Fruit fly (Drosophila melanogaster) whole organism, embryonic: ENCODE data around the gene Kyat.

Experiments
- Aef1 ChIP-seq: fragments of 200-800 bp; sonication (Bioruptor generic); IDR thresholded peaks from 3 replicates; pipeline ENCODE4 v1.3.6; 2022; ENCODE audit warnings: missing biosample characterization, missing genetic modification characterization
- Awh ChIP-seq: fragments of 200-800 bp; sonication (Bioruptor generic); IDR thresholded peaks from 2 replicates; pipeline ENCODE4, ENCODE4 v1.3.6; 2022; ENCODE audit warnings: missing biosample characterization, missing genetic modification characterization
- C15 ChIP-seq: fragments of 200-800 bp; sonication (Bioruptor generic); IDR thresholded peaks from 3 replicates; pipeline ENCODE4 v1.3.6; 2022; ENCODE audit warnings: missing biosample characterization, missing genetic modification characterization
- CG11696 ChIP-seq: fragments of 200-800 bp; sonication (Bioruptor generic); IDR thresholded peaks from 2 replicates; pipeline ENCODE4 v1.3.6; 2022; ENCODE audit warnings: missing biosample characterization, missing genetic modification characterization
- CG12071 ChIP-seq: fragments of 200-800 bp; sonication (Bioruptor generic); optimal IDR thresholded peaks from 3 replicates; lab custom pipeline; 2018; ENCODE audit warnings: missing biosample characterization, mild to moderate bottlenecking, missing genetic modification characterization
- CG13775 ChIP-seq: fragments of 200-800 bp; sonication (Bioruptor generic); optimal IDR thresholded peaks from 3 replicates; lab custom pipeline; 2017; ENCODE audit warnings: missing biosample characterization, mild to moderate bottlenecking, missing genetic modification characterization
- CG15479 ChIP-seq: fragments of 200-800 bp; sonication (Bioruptor generic); optimal IDR thresholded peaks from 3 replicates; lab custom pipeline; 2019; ENCODE audit warnings: missing biosample characterization, mild to moderate bottlenecking, missing genetic modification characterization, moderate library complexity
- CG17612 ChIP-seq: fragments of 200-800 bp; sonication (Bioruptor generic); IDR thresholded peaks from 2 replicates; pipeline ENCODE4 v1.3.6; 2022; ENCODE audit warnings: missing biosample characterization, missing genetic modification characterization
- CG3065 ChIP-seq: fragments of 200-800 bp; sonication (Bioruptor generic); optimal IDR thresholded peaks from 2 replicates; lab custom pipeline; 2016; ENCODE audit warnings: missing biosample characterization, missing genetic modification characterization
- CG3281 ChIP-seq: fragments of 200-800 bp; sonication (Bioruptor generic); optimal IDR thresholded peaks from 3 replicates; lab custom pipeline; 2017; ENCODE audit warnings: missing biosample characterization, mild to moderate bottlenecking, missing genetic modification characterization
- CG33213 ChIP-seq: fragments of 200-800 bp; sonication (Bioruptor generic); optimal IDR thresholded peaks from 3 replicates; lab custom pipeline; 2016; ENCODE audit warnings: missing biosample characterization, missing genetic modification characterization
- CG3838 ChIP-seq: fragments of 200-800 bp; sonication (Bioruptor generic); optimal IDR thresholded peaks from 3 replicates; lab custom pipeline; 2016; ENCODE audit warnings: missing biosample characterization, missing genetic modification characterization
- CG4360 ChIP-seq: fragments of 200-800 bp; sonication (Bioruptor generic); IDR thresholded peaks from 2 replicates; pipeline ENCODE4 v1.3.6; 2022; ENCODE audit warnings: missing biosample characterization, missing genetic modification characterization
- CG4854 ChIP-seq: fragments of 200-800 bp; sonication (Bioruptor generic); optimal IDR thresholded peaks from 2 replicates; lab custom pipeline; 2016; ENCODE audit warnings: missing biosample characterization, missing genetic modification characterization, inconsistent platforms
- CG6683 ChIP-seq: fragments of 200-800 bp; sonication (Bioruptor generic); optimal IDR thresholded peaks from 2 replicates; lab custom pipeline; 2017; ENCODE audit warnings: missing biosample characterization, mild to moderate bottlenecking, missing genetic modification characterization, missing genetic modification reagents
- CG7839 ChIP-seq: fragments of 200-800 bp; sonication (Bioruptor generic); optimal IDR thresholded peaks from 3 replicates; lab custom pipeline; 2018; ENCODE audit warnings: missing biosample characterization, mild to moderate bottlenecking, missing genetic modification characterization, moderate library complexity
- CG7963 ChIP-seq: fragments of 200-800 bp; sonication (Bioruptor generic); IDR thresholded peaks from 3 replicates; pipeline ENCODE4 v1.3.6; 2022; ENCODE audit warnings: missing biosample characterization, missing genetic modification characterization; ENCODE audit not compliant: partially characterized antibody
- CG8290 ChIP-seq, 3 experiments: fragments of 200-800 bp; sonication (Bioruptor generic); optimal IDR thresholded peaks; 2 replicates each; lab custom pipeline; 2016 to 2019; ENCODE audit warnings: missing biosample characterization in 3 of 3, missing genetic modification characterization in 3 of 3, mild to moderate bottlenecking in 2 of 3, moderate library complexity in 1 of 3
- CG8944 ChIP-seq: fragments of 200-800 bp; sonication (Bioruptor generic); optimal IDR thresholded peaks from 3 replicates; lab custom pipeline; 2016; ENCODE audit warnings: missing biosample characterization, missing genetic modification characterization
- CG9437 ChIP-seq: fragments of 200-800 bp; sonication (Bioruptor generic); optimal IDR thresholded peaks from 2 replicates; lab custom pipeline; 2018; ENCODE audit warnings: missing biosample characterization, mild to moderate bottlenecking, missing genetic modification characterization
- CoRest ChIP-seq: fragments of 200-800 bp; sonication (Bioruptor generic); optimal IDR thresholded peaks from 3 replicates; lab custom pipeline; 2018; ENCODE audit warnings: missing biosample characterization, mild to moderate bottlenecking, missing genetic modification characterization, moderate library complexity
- D ChIP-seq, 2 experiments: fragments of 200-800 bp in 1 of 2; fragments of >200 bp in 1 of 2; sonication (Bioruptor generic) in 1 of 2; optimal IDR thresholded peaks; 2 replicates in 1 of 2; 3 replicates in 1 of 2; lab custom pipeline; 2017; ENCODE audit warnings: mild to moderate bottlenecking in 1 of 2, missing biosample characterization in 1 of 2, missing genetic modification characterization in 1 of 2, missing genetic modification reagents in 1 of 2
- Elba2 ChIP-seq: fragments of 200-800 bp; sonication (Bioruptor generic); optimal IDR thresholded peaks from 3 replicates; lab custom pipeline; 2016; ENCODE audit warnings: missing biosample characterization, missing genetic modification characterization
- Hmr ChIP-seq: fragments of 200-800 bp; sonication (Bioruptor generic); optimal IDR thresholded peaks from 3 replicates; lab custom pipeline; 2017; ENCODE audit warnings: mild to moderate bottlenecking, missing biosample characterization, missing genetic modification reagents, missing genetic modification characterization
- Hr39 ChIP-seq: fragments of >200 bp; optimal IDR thresholded peaks from 2 replicates; lab custom pipeline; 2017
- Lim3 ChIP-seq: fragments of 200-800 bp; sonication (Bioruptor generic); IDR thresholded peaks from 2 replicates; pipeline ENCODE4 v1.3.6; 2022; ENCODE audit warnings: missing biosample characterization, missing genetic modification characterization
- Side ChIP-seq: fragments of 200-800 bp; sonication (Bioruptor generic); optimal IDR thresholded peaks from 2 replicates; lab custom pipeline; 2016; ENCODE audit warnings: missing biosample characterization, missing genetic modification characterization
- Spps ChIP-seq: fragments of 200-800 bp; sonication (Bioruptor generic); optimal IDR thresholded peaks from 2 replicates; lab custom pipeline; 2018; ENCODE audit warnings: missing biosample characterization, mild to moderate bottlenecking, missing genetic modification characterization
- ara ChIP-seq: fragments of 200-800 bp; sonication (Bioruptor generic); IDR thresholded peaks from 2 replicates; pipeline ENCODE4 v1.3.6; 2022; ENCODE audit warnings: missing biosample characterization, missing genetic modification characterization
- chn ChIP-seq: fragments of 200-800 bp; sonication (Bioruptor generic); optimal IDR thresholded peaks from 2 replicates; lab custom pipeline; 2016; ENCODE audit warnings: missing biosample characterization, missing genetic modification characterization
- croc ChIP-seq: fragments of 200-800 bp; sonication (Bioruptor generic); conservative IDR thresholded peaks from 3 replicates; pipeline ENCODE4 v1.3.6; 2022; ENCODE audit warnings: missing biosample characterization, missing genetic modification characterization
- dpn ChIP-seq, 2 experiments: fragments of 200-800 bp; sonication (Bioruptor generic); optimal IDR thresholded peaks; 3 replicates each; lab custom pipeline; 2016; ENCODE audit warnings: missing biosample characterization in 2 of 2, missing genetic modification characterization in 2 of 2
- fd64A ChIP-seq: fragments of 200-800 bp; sonication (Bioruptor generic); optimal IDR thresholded peaks from 3 replicates; lab custom pipeline; 2018; ENCODE audit warnings: missing biosample characterization, mild to moderate bottlenecking, missing genetic modification characterization
- gcm ChIP-seq: fragments of 200-800 bp; sonication (Bioruptor generic); optimal IDR thresholded peaks from 2 replicates; lab custom pipeline; 2019; ENCODE audit warnings: missing biosample characterization, mild to moderate bottlenecking, missing genetic modification characterization, moderate library complexity
- gcm2 ChIP-seq: fragments of 200-800 bp; sonication (Bioruptor generic); optimal IDR thresholded peaks from 2 replicates; lab custom pipeline; 2016; ENCODE audit warnings: missing biosample characterization, missing genetic modification characterization
- her ChIP-seq: fragments of 200-800 bp; sonication (Bioruptor generic); optimal IDR thresholded peaks from 2 replicates; lab custom pipeline; 2016; ENCODE audit warnings: missing biosample characterization, missing genetic modification characterization
- insv ChIP-seq, 2 experiments: fragments of 200-800 bp; sonication (Bioruptor generic); optimal IDR thresholded peaks; 3 replicates each; lab custom pipeline; 2016 to 2018; ENCODE audit warnings: missing biosample characterization in 2 of 2, missing genetic modification characterization in 2 of 2
- lbe ChIP-seq: fragments of 200-800 bp; sonication (Bioruptor generic); optimal IDR thresholded peaks from 2 replicates; lab custom pipeline; 2016; ENCODE audit warnings: missing biosample characterization, mild to moderate bottlenecking, missing genetic modification characterization
- lmd ChIP-seq: fragments of 200-800 bp; sonication (Bioruptor generic); IDR thresholded peaks from 2 replicates; pipeline ENCODE4 v1.3.6; 2022; ENCODE audit warnings: missing biosample characterization, missing genetic modification characterization
- lola ChIP-seq, 3 experiments: fragments of >200 bp in 2 of 3; fragments of 200-800 bp in 1 of 3; sonication (Bioruptor generic) in 1 of 3; optimal IDR thresholded peaks; 2 replicates each; lab custom pipeline; 2017 to 2019; ENCODE audit warnings: missing biosample characterization in 3 of 3, missing genetic modification characterization in 3 of 3, mild to moderate bottlenecking in 1 of 3, moderate library complexity in 1 of 3
- mirr ChIP-seq: fragments of 200-800 bp; sonication (Bioruptor generic); optimal IDR thresholded peaks from 3 replicates; lab custom pipeline; 2018; ENCODE audit warnings: missing biosample characterization, mild to moderate bottlenecking, missing genetic modification characterization
- phol ChIP-seq: fragments of 200-800 bp; sonication (Bioruptor generic); optimal IDR thresholded peaks from 3 replicates; lab custom pipeline; 2018; ENCODE audit warnings: missing biosample characterization, mild to moderate bottlenecking, missing genetic modification characterization, moderate library complexity
- sc ChIP-seq, 3 experiments: fragments of >200 bp in 2 of 3; fragments of 200-800 bp in 1 of 3; sonication (Bioruptor generic) in 1 of 3; optimal IDR thresholded peaks; 2 replicates in 2 of 3; 3 replicates in 1 of 3; lab custom pipeline; 2017; ENCODE audit warnings: mild to moderate bottlenecking in 1 of 3, missing biosample characterization in 1 of 3, missing genetic modification characterization in 1 of 3, missing genetic modification reagents in 1 of 3
- scrt ChIP-seq: fragments of 200-800 bp; sonication (Bioruptor generic); optimal IDR thresholded peaks from 2 replicates; lab custom pipeline; 2018; ENCODE audit warnings: missing biosample characterization, mild to moderate bottlenecking, missing genetic modification characterization, moderate library complexity
- sens ChIP-seq: fragments of 200-800 bp; sonication (Bioruptor generic); peaks from one replicate; lab custom pipeline; 2016; ENCODE audit warnings: missing biosample characterization, missing genetic modification characterization
- so ChIP-seq: fragments of 200-800 bp; sonication (Bioruptor generic); IDR thresholded peaks from 3 replicates; pipeline ENCODE4 v1.3.6; 2022; ENCODE audit warnings: missing biosample characterization, missing genetic modification characterization
- tgo ChIP-seq: fragments of 200-800 bp; sonication (Bioruptor generic); IDR thresholded peaks from 3 replicates; pipeline ENCODE4 v1.3.6; 2022; ENCODE audit warnings: missing biosample characterization, missing genetic modification characterization
- usp ChIP-seq: fragments of >200 bp; optimal IDR thresholded peaks from 2 replicates; lab custom pipeline; 2017; ENCODE audit warnings: missing biosample characterization, missing genetic modification characterization
- z ChIP-seq: fragments of 200-800 bp; sonication (Bioruptor generic); IDR thresholded peaks from 3 replicates; pipeline ENCODE4 v1.3.6; 2022; ENCODE audit warnings: missing biosample characterization, missing genetic modification characterization

The Kyat gene

dm6 chr3R:11780181-11780688 is 42.1 kb downstream of the Kyat start (continued):
- TF ChIP-seq usp (GFP tag; lab: Kevin White, UChicago), result no peak
- TF ChIP-seq CG3838 (GFP tag; lab: Kevin White, UChicago), result peak; percentile 22
- TF ChIP-seq CG11696 (GFP tag; lab: Robert Waterston, UW), result no peak
- TF ChIP-seq gcm2 (GFP tag; lab: Kevin White, UChicago), result no peak
- TF ChIP-seq ara (GFP tag; lab: Robert Waterston, UW), result peak; percentile 97
- TF ChIP-seq CoRest (tag; lab: Kevin White, UChicago), result peak; percentile 96
- TF ChIP-seq CG7963 (GFP tag; lab: Robert Waterston, UW), result no peak
- TF ChIP-seq CG9437 (GFP tag; lab: Kevin White, UChicago), result peak; percentile 88
- TF ChIP-seq CG33213 (GFP tag; lab: Kevin White, UChicago), result no peak
- no peak for TF ChIP-seq C15 (GFP tag; lab: Robert Waterston, UW)
- TF ChIP-seq CG3281 (GFP tag; lab: Kevin White, UChicago), result peak; percentile 38
- peak; percentile 78 for TF ChIP-seq tgo (GFP tag; lab: Robert Waterston, UW)
- peak; percentile 95 for TF ChIP-seq croc (GFP tag; lab: Robert Waterston, UW)
- TF ChIP-seq chn, result peak; percentile 73
- peak; percentile 84 for TF ChIP-seq lbe (GFP tag; lab: Kevin White, UChicago)
- no peak for TF ChIP-seq Hr39 (lab: Kevin White, UChicago)
- no peak for TF ChIP-seq sc (optimal IDR thresholded peaks at IDR 0.05; lab: Kevin White, UChicago)
- peak; percentile 97 for TF ChIP-seq sc (GFP tag; optimal IDR thresholded peaks at IDR 0.05; lab: Kevin White, UChicago)
- TF ChIP-seq CG6683 (GFP tag; lab: Kevin White, UChicago), result peak; percentile 61
- peak in 1 of 3 experiments; percentile 100 for TF ChIP-seq lola (GFP tag; optimal IDR thresholded peaks at IDR 0.05; lab: Kevin White, UChicago)
- TF ChIP-seq CG15479, result peak; percentile 63
- peak; percentile 47 for TF ChIP-seq Hmr (GFP tag; lab: Kevin White, UChicago)
- TF ChIP-seq CG12071, result no peak
- no peak for TF ChIP-seq mirr (GFP tag; lab: Kevin White, UChicago)
- peak; percentile 66 for TF ChIP-seq Elba2 (GFP tag; lab: Kevin White, UChicago)
- peak; percentile 93 for TF ChIP-seq CG13775 (GFP tag; lab: Kevin White, UChicago)
- peak in 1 of 2 experiments; percentile 11 for TF ChIP-seq insv (GFP tag; optimal IDR thresholded peaks at IDR 0.05; lab: Kevin White, UChicago)
- TF ChIP-seq Side (GFP tag; lab: Kevin White, UChicago), result no peak
- TF ChIP-seq CG7839 (tag; lab: Kevin White, UChicago), result peak; percentile 96
- TF ChIP-seq Lim3 (GFP tag; lab: Robert Waterston, UW), result peak; percentile 43; the same call in 1 of the 2 replicates
- TF ChIP-seq scrt (GFP tag; lab: Kevin White, UChicago), result peak; percentile 73
- TF ChIP-seq sens (GFP tag; lab: Kevin White, UChicago), result peak; percentile 95
- TF ChIP-seq CG4360 (GFP tag; lab: Robert Waterston, UW), result peak; percentile 70
- TF ChIP-seq phol (tag; lab: Kevin White, UChicago), result peak; percentile 98
- TF ChIP-seq Awh (GFP tag; lab: Robert Waterston, UW), result peak; percentile 85
- no peak for TF ChIP-seq CG17612 (GFP tag; lab: Robert Waterston, UW)
- TF ChIP-seq fd64A (GFP tag; lab: Kevin White, UChicago), result peak; percentile 38
- TF ChIP-seq her (GFP tag; lab: Kevin White, UChicago), result no peak
- TF ChIP-seq Aef1, result peak; percentile 59; the same call in 1 of the 3 replicates
- peak; percentile 4 to 86 for TF ChIP-seq dpn (GFP tag; optimal IDR thresholded peaks at IDR 0.05; lab: Kevin White, UChicago)
- peak; percentile 86 for TF ChIP-seq lmd (GFP tag; lab: Robert Waterston, UW)
- TF ChIP-seq Spps (tag; lab: Kevin White, UChicago), result peak; percentile 95
- peak; percentile 70; the same call in 1 of the 3 replicates for TF ChIP-seq so (GFP tag; lab: Robert Waterston, UW)
- peak; percentile 59 for TF ChIP-seq CG4854 (GFP tag; lab: Kevin White, UChicago)
- peak; percentile 92 for TF ChIP-seq CG8290 (GFP tag; optimal IDR thresholded peaks at IDR 0.05; lab: Kevin White, UChicago)
- TF ChIP-seq CG8290 (tag; optimal IDR thresholded peaks at IDR 0.05; lab: Kevin White, UChicago), result peak in 1 of 2 experiments; percentile 71
- no peak for TF ChIP-seq D (optimal IDR thresholded peaks at IDR 0.05; lab: Kevin White, UChicago)
- peak; percentile 98 for TF ChIP-seq D (GFP tag; optimal IDR thresholded peaks at IDR 0.05; lab: Kevin White, UChicago)
- TF ChIP-seq CG3065 (GFP tag; lab: Kevin White, UChicago), result peak; percentile 88
- TF ChIP-seq CG8944 (GFP tag; lab: Kevin White, UChicago), result peak; percentile 47
- TF ChIP-seq gcm (GFP tag; lab: Kevin White, UChicago), result peak; percentile 95
- TF ChIP-seq z (GFP tag; lab: Robert Waterston, UW), result peak; percentile 80; the same call in 2 of the 3 replicates
